Fruit fly (Drosophila melanogaster) whole organism, adult: ENCODE data around the gene H.

ENCODE experiments used
- CG11617 ChIP-seq: fragments of 200-800 bp; sonication (Bioruptor generic); optimal IDR thresholded peaks from 2 replicates; lab custom pipeline; 2017; ENCODE audit warnings: mild to moderate bottlenecking, missing biosample characterization, missing genetic modification reagents, missing genetic modification characterization
- CG12768 ChIP-seq: fragments of 200-800 bp; sonication (Bioruptor generic); optimal IDR thresholded peaks from 2 replicates; lab custom pipeline; 2017; ENCODE audit warnings: missing biosample characterization, missing genetic modification characterization, mild to moderate bottlenecking, moderate library complexity, missing genetic modification reagents
- CG14711 ChIP-seq: fragments of 200-800 bp; sonication (Bioruptor generic); optimal IDR thresholded peaks from 2 replicates; lab custom pipeline; 2018; ENCODE audit warnings: missing biosample characterization, mild to moderate bottlenecking, missing genetic modification characterization, moderate library complexity
- CG1620 ChIP-seq: fragments of 200-800 bp; sonication (Bioruptor generic); optimal IDR thresholded peaks from 2 replicates; lab custom pipeline; 2016; ENCODE audit warnings: missing biosample characterization, missing genetic modification characterization
- CG33017 ChIP-seq: fragments of 200-800 bp; sonication (Bioruptor generic); optimal IDR thresholded peaks from 2 replicates; lab custom pipeline; 2018; ENCODE audit warnings: missing biosample characterization, mild to moderate bottlenecking, missing genetic modification characterization, moderate library complexity
- CG5204 ChIP-seq: fragments of 200-800 bp; sonication (Bioruptor generic); optimal IDR thresholded peaks from 2 replicates; lab custom pipeline; 2016; ENCODE audit warnings: missing biosample characterization, missing genetic modification characterization
- CG7045 ChIP-seq: fragments of 200-800 bp; sonication (Bioruptor generic); optimal IDR thresholded peaks from 2 replicates; lab custom pipeline; 2017; ENCODE audit warnings: missing biosample characterization, mild to moderate bottlenecking, missing genetic modification characterization
- CG7101 ChIP-seq: fragments of 200-800 bp; sonication (Bioruptor generic); optimal IDR thresholded peaks from 2 replicates; lab custom pipeline; 2018; ENCODE audit warnings: missing biosample characterization, mild to moderate bottlenecking, missing genetic modification characterization, moderate library complexity
- Clk ChIP-seq: fragments of 200-800 bp; sonication (Bioruptor generic); optimal IDR thresholded peaks from 2 replicates; lab custom pipeline; 2017; ENCODE audit warnings: missing biosample characterization, missing genetic modification characterization
- Crg-1 ChIP-seq: fragments of 200-800 bp; sonication (Bioruptor generic); optimal IDR thresholded peaks from 2 replicates; lab custom pipeline; 2016; ENCODE audit warnings: missing biosample characterization, missing genetic modification characterization
- Hr96 ChIP-seq: fragments of 200-800 bp; sonication (Bioruptor generic); optimal IDR thresholded peaks from 2 replicates; lab custom pipeline; 2016; ENCODE audit warnings: missing biosample characterization, missing genetic modification characterization
- Mnt ChIP-seq: fragments of 200-800 bp; sonication (Bioruptor generic); optimal IDR thresholded peaks from 2 replicates; lab custom pipeline; 2016; ENCODE audit warnings: missing biosample characterization, mild to moderate bottlenecking, missing genetic modification characterization
- bab1 ChIP-seq: fragments of 200-800 bp; sonication (Bioruptor generic); optimal IDR thresholded peaks from 3 replicates; lab custom pipeline; 2019; ENCODE audit warnings: missing biosample characterization, mild to moderate bottlenecking, missing genetic modification characterization, moderate library complexity
- cic ChIP-seq: fragments of 200-800 bp; sonication (Bioruptor generic); optimal IDR thresholded peaks from 2 replicates; lab custom pipeline; 2017; ENCODE audit warnings: missing biosample characterization, mild to moderate bottlenecking, missing genetic modification characterization, moderate library complexity
- cnc ChIP-seq, 2 experiments: fragments of >200 bp; optimal IDR thresholded peaks; 2 replicates each; lab custom pipeline; 2017
- kay ChIP-seq: fragments of 200-800 bp; sonication (Bioruptor generic); peaks from one replicate; lab custom pipeline; 2016; ENCODE audit warnings: missing biosample characterization, missing genetic modification characterization, borderline replicate concordance
- ovo ChIP-seq: fragments of 200-800 bp; sonication (Bioruptor generic); optimal IDR thresholded peaks from 2 replicates; lab custom pipeline; 2016; ENCODE audit warnings: missing biosample characterization, missing genetic modification characterization
- pad ChIP-seq: fragments of 200-800 bp; sonication (Bioruptor generic); optimal IDR thresholded peaks from 3 replicates; lab custom pipeline; 2017; ENCODE audit warnings: missing biosample characterization, missing genetic modification characterization, mild to moderate bottlenecking, moderate library complexity, missing genetic modification reagents
- tj ChIP-seq: fragments of 200-800 bp; sonication (Bioruptor generic); optimal IDR thresholded peaks from 3 replicates; lab custom pipeline; 2017; ENCODE audit warnings: missing biosample characterization, mild to moderate bottlenecking, missing genetic modification characterization, moderate library complexity
- toe ChIP-seq: fragments of 200-800 bp; sonication (Bioruptor generic); optimal IDR thresholded peaks from 2 replicates; lab custom pipeline; 2016; ENCODE audit warnings: missing biosample characterization, missing genetic modification characterization

Gene H

dm6 chr3R:20585566-20585965 lies 36.2 kb upstream of the H start, which contains the start of gene CG16953:
TSS of gene CG16953 (minus strand) at chr3R:20585833.
- peak; percentile 20 for TF ChIP-seq CG33017 (tag; lab: Kevin White, UChicago)
- no peak for TF ChIP-seq CG12768
- TF ChIP-seq CG14711 (tag; lab: Kevin White, UChicago) = peak; percentile 15
- TF ChIP-seq bab1 (GFP tag; lab: Kevin White, UChicago) = peak; percentile 67
- no peak for TF ChIP-seq ovo (GFP tag; lab: Kevin White, UChicago)
- no peak for TF ChIP-seq Hr96 (GFP tag; lab: Kevin White, UChicago)
- no peak for TF ChIP-seq CG1620 (GFP tag; lab: Kevin White, UChicago)
- peak; percentile 59 for TF ChIP-seq cic
- TF ChIP-seq Mnt (GFP tag; lab: Kevin White, UChicago) = peak; percentile 19

- no peak for TF ChIP-seq toe (GFP tag; lab: Kevin White, UChicago)
- TF ChIP-seq cic = no peak
- TF ChIP-seq CG14711 (tag; lab: Kevin White, UChicago) = no peak
- TF ChIP-seq tj = no peak
- TF ChIP-seq CG7101 = no peak
- no peak for TF ChIP-seq cnc (optimal IDR thresholded peaks at IDR 0.05; lab: Kevin White, UChicago)
- TF ChIP-seq Clk (GFP tag; lab: Kevin White, UChicago) = no peak
- TF ChIP-seq CG33017 (tag; lab: Kevin White, UChicago) = no peak
- no peak for TF ChIP-seq Hr96 (GFP tag; lab: Kevin White, UChicago)
- no peak for TF ChIP-seq CG1620 (GFP tag; lab: Kevin White, UChicago)
- TF ChIP-seq CG5204 = no peak
- no peak for TF ChIP-seq CG11617
- TF ChIP-seq CG7045 = no peak
- TF ChIP-seq Mnt (GFP tag; lab: Kevin White, UChicago) = no peak
- TF ChIP-seq ovo (GFP tag; lab: Kevin White, UChicago) = no peak
These were observed 35.3 kb upstream of the H start for dm6 chr3R:20586409-20586808.

- TF ChIP-seq CG5204 (no peak), tj (peak; percentile 57), cnc (optimal IDR thresholded peaks at IDR 0.05; lab: Kevin White, UChicago) (no peak), CG12768 (peak; percentile 74), toe (GFP tag; lab: Kevin White, UChicago) (no peak), pad (GFP tag; lab: Kevin White, UChicago) (peak; percentile 55), Hr96 (GFP tag; lab: Kevin White, UChicago) (no peak), bab1 (GFP tag; lab: Kevin White, UChicago) (peak; percentile 78), kay (GFP tag; lab: Kevin White, UChicago) (no peak), CG1620 (GFP tag; lab: Kevin White, UChicago) (peak; percentile 54), Clk (GFP tag; lab: Kevin White, UChicago) (peak; percentile 75), CG33017 (tag; lab: Kevin White, UChicago) (peak; percentile 73), Mnt (GFP tag; lab: Kevin White, UChicago) (peak; percentile 45), CG7101 (peak; percentile 77), CG11617 (peak; percentile 77), cic (peak; percentile 33), ovo (GFP tag; lab: Kevin White, UChicago) (peak; percentile 38), Crg-1 (GFP tag; lab: Kevin White, UChicago) (peak; percentile 8), CG7045 (peak; percentile 74), CG14711 (tag; lab: Kevin White, UChicago) (peak; percentile 77)
These were observed 33.9 kb upstream of the H start, which contains the start of gene Septin2 for dm6 chr3R:20587630-20588479. TSS of gene Septin2 (minus strand) at chr3R:20588356.

- TF ChIP-seq Clk (GFP tag; lab: Kevin White, UChicago) (peak; percentile 23), CG14711 (tag; lab: Kevin White, UChicago) (peak; percentile 38), CG33017 (tag; lab: Kevin White, UChicago) (peak; percentile 1), CG5204 (no peak), bab1 (GFP tag; lab: Kevin White, UChicago) (peak; percentile 44), CG12768 (peak; percentile 22), CG7101 (peak; percentile 36), toe (GFP tag; lab: Kevin White, UChicago) (no peak), Crg-1 (GFP tag; lab: Kevin White, UChicago) (peak; percentile 19), CG7045 (peak; percentile 42), tj (no peak), CG1620 (GFP tag; lab: Kevin White, UChicago) (peak; percentile 35), Hr96 (GFP tag; lab: Kevin White, UChicago) (no peak), Mnt (GFP tag; lab: Kevin White, UChicago) (peak; percentile 40), cnc (optimal IDR thresholded peaks at IDR 0.05; lab: Kevin White, UChicago) (no peak), CG11617 (peak; percentile 51), kay (GFP tag; lab: Kevin White, UChicago) (no peak), cic (no peak), ovo (GFP tag; lab: Kevin White, UChicago) (no peak), pad (GFP tag; lab: Kevin White, UChicago) (peak; percentile 21)
These were observed 33.3 kb upstream of the H start, which contains the start of gene Srp72 for dm6 chr3R:20588480-20588785. TSS of gene Srp72 (plus strand) at chr3R:20588711.

dm6 chr3R:20592517-20593462 lies 28.9 kb upstream of the H start, which contains the start of the genes Pus1 and bon:
TSS of gene Pus1 (minus strand) at chr3R:20592671.
TSS of gene bon (plus strand) at chr3R:20593139.
- TF ChIP-seq CG14711 (tag; lab: Kevin White, UChicago) (no peak), bab1 (GFP tag; lab: Kevin White, UChicago) (peak; percentile 18), Mnt (GFP tag; lab: Kevin White, UChicago) (peak; percentile 80), CG11617 (peak; percentile 38), CG7045 (no peak), cic (no peak), kay (GFP tag; lab: Kevin White, UChicago) (no peak), CG7101 (peak; percentile 4), cnc (optimal IDR thresholded peaks at IDR 0.05; lab: Kevin White, UChicago) (no peak), CG1620 (GFP tag; lab: Kevin White, UChicago) (peak; percentile 41)
